Fruit fly (Drosophila melanogaster) whole organism, embryonic: Measurements from ENCODE around the gene obst-F.

ENCODE experiments used
- B-H2 ChIP-seq: fragments of 200-800 bp; sonication (Bioruptor generic); optimal IDR thresholded peaks from 2 replicates; lab custom pipeline; 2018; ENCODE audit warnings: missing biosample characterization, mild to moderate bottlenecking, missing genetic modification characterization
- CG10462 ChIP-seq: fragments of 200-800 bp; sonication (Bioruptor generic); optimal IDR thresholded peaks from 2 replicates; lab custom pipeline; 2016; ENCODE audit warnings: missing biosample characterization, missing genetic modification characterization
- CG10565 ChIP-seq: fragments of 200-800 bp; sonication (Bioruptor generic); optimal IDR thresholded peaks from 3 replicates; lab custom pipeline; 2016; ENCODE audit warnings: missing biosample characterization, mild to moderate bottlenecking, missing genetic modification characterization
- CG12659 ChIP-seq: fragments of 200-800 bp; sonication (Bioruptor generic); optimal IDR thresholded peaks from 3 replicates; lab custom pipeline; 2017; ENCODE audit warnings: mild to moderate bottlenecking, missing biosample characterization, missing genetic modification reagents, missing genetic modification characterization
- CG15011 ChIP-seq: fragments of 200-800 bp; sonication (Bioruptor generic); optimal IDR thresholded peaks from 3 replicates; lab custom pipeline; 2018; ENCODE audit warnings: missing biosample characterization, mild to moderate bottlenecking, missing genetic modification characterization
- CG15479 ChIP-seq: fragments of 200-800 bp; sonication (Bioruptor generic); optimal IDR thresholded peaks from 3 replicates; lab custom pipeline; 2019; ENCODE audit warnings: missing biosample characterization, mild to moderate bottlenecking, missing genetic modification characterization, moderate library complexity
- CG16863 ChIP-seq: fragments of 200-800 bp; sonication (Bioruptor generic); optimal IDR thresholded peaks from 3 replicates; lab custom pipeline; 2016; ENCODE audit warnings: missing biosample characterization, missing genetic modification characterization
- CG17612 ChIP-seq: fragments of 200-800 bp; sonication (Bioruptor generic); IDR thresholded peaks from 2 replicates; pipeline ENCODE4 v1.3.6; 2022; ENCODE audit warnings: missing biosample characterization, missing genetic modification characterization
- CG30431 ChIP-seq: fragments of 200-800 bp; sonication (Bioruptor generic); optimal IDR thresholded peaks from 2 replicates; lab custom pipeline; 2017; ENCODE audit warnings: missing biosample characterization, missing genetic modification characterization
- CG34376 ChIP-seq: fragments of 200-800 bp; sonication (Bioruptor generic); optimal IDR thresholded peaks from 2 replicates; lab custom pipeline; 2018; ENCODE audit warnings: missing biosample characterization, mild to moderate bottlenecking, missing genetic modification characterization
- CG3847 ChIP-seq: fragments of 200-800 bp; sonication (Bioruptor generic); IDR thresholded peaks from 2 replicates; pipeline ENCODE4 v1.3.6; 2022; ENCODE audit warnings: missing biosample characterization, missing genetic modification characterization
- CG4360 ChIP-seq: fragments of 200-800 bp; sonication (Bioruptor generic); IDR thresholded peaks from 2 replicates; pipeline ENCODE4 v1.3.6; 2022; ENCODE audit warnings: missing biosample characterization, missing genetic modification characterization
- CG4854 ChIP-seq: fragments of 200-800 bp; sonication (Bioruptor generic); optimal IDR thresholded peaks from 2 replicates; lab custom pipeline; 2016; ENCODE audit warnings: missing biosample characterization, missing genetic modification characterization, inconsistent platforms
- CG6654 ChIP-seq: fragments of 200-800 bp; sonication (Bioruptor generic); optimal IDR thresholded peaks from 2 replicates; lab custom pipeline; 2017; ENCODE audit warnings: missing biosample characterization, mild to moderate bottlenecking, missing genetic modification characterization
- CG7745 ChIP-seq: fragments of 200-800 bp; sonication (Bioruptor generic); optimal IDR thresholded peaks from 2 replicates; lab custom pipeline; 2018; ENCODE audit warnings: missing biosample characterization, mild to moderate bottlenecking, missing genetic modification characterization, moderate library complexity
- CG9215 ChIP-seq: fragments of 200-800 bp; sonication (Bioruptor generic); IDR thresholded peaks from 2 replicates; pipeline ENCODE4 v1.3.6; 2022; ENCODE audit warnings: missing biosample characterization, missing genetic modification characterization
- CG9609 ChIP-seq: fragments of 200-800 bp; sonication (Bioruptor generic); optimal IDR thresholded peaks from 3 replicates; lab custom pipeline; 2016; ENCODE audit warnings: missing biosample characterization, missing genetic modification characterization
- CG9932 ChIP-seq: fragments of 200-800 bp; sonication (Bioruptor generic); IDR thresholded peaks from 2 replicates; pipeline ENCODE4 v1.3.6; 2022; ENCODE audit warnings: missing biosample characterization, missing genetic modification characterization
- Dbx ChIP-seq: fragments of 200-800 bp; sonication (Bioruptor generic); IDR thresholded peaks from 3 replicates; pipeline ENCODE4 v1.3.6; 2022; ENCODE audit warnings: missing biosample characterization, missing genetic modification characterization
- Doc3 ChIP-seq: fragments of 200-800 bp; sonication (Bioruptor generic); IDR thresholded peaks from 3 replicates; pipeline ENCODE4 v1.3.6; 2022; ENCODE audit warnings: missing biosample characterization, missing genetic modification characterization; ENCODE audit not compliant: partially characterized antibody
- Gug ChIP-seq: fragments of 200-800 bp; sonication (Bioruptor generic); IDR thresholded peaks from 4 replicates; pipeline ENCODE4 v1.3.6; 2022; ENCODE audit warnings: missing biosample characterization, missing genetic modification characterization
- HLH3B ChIP-seq: fragments of 200-800 bp; sonication (Bioruptor generic); IDR thresholded peaks from 2 replicates; pipeline ENCODE4 v1.3.6; 2022; ENCODE audit warnings: missing biosample characterization, missing genetic modification characterization
- Hr39 ChIP-seq: fragments of >200 bp; optimal IDR thresholded peaks from 2 replicates; lab custom pipeline; 2017
- Nf-YB ChIP-seq: fragments of 200-800 bp; sonication (Bioruptor generic); optimal IDR thresholded peaks from 3 replicates; lab custom pipeline; 2019; ENCODE audit warnings: missing biosample characterization, mild to moderate bottlenecking, missing genetic modification characterization, moderate library complexity
- Ptx1 ChIP-seq: fragments of 200-800 bp; sonication (Bioruptor generic); IDR thresholded peaks from 2 replicates; pipeline ENCODE4 v1.3.6; 2022; ENCODE audit warnings: missing biosample characterization, missing genetic modification characterization
- ac ChIP-seq: fragments of 200-800 bp; sonication (Bioruptor generic); optimal IDR thresholded peaks from 3 replicates; lab custom pipeline; 2017; ENCODE audit warnings: missing biosample characterization, mild to moderate bottlenecking, missing genetic modification characterization
- bsh ChIP-seq, 2 experiments: fragments of 200-800 bp; sonication (Bioruptor generic); optimal IDR thresholded peaks; 2 replicates each; lab custom pipeline; 2017 to 2018; ENCODE audit warnings: mild to moderate bottlenecking in 2 of 2, missing biosample characterization in 2 of 2, missing genetic modification characterization in 2 of 2, moderate library complexity in 1 of 2
- btn ChIP-seq: fragments of 200-800 bp; sonication (Bioruptor generic); optimal IDR thresholded peaks from 2 replicates; lab custom pipeline; 2016; ENCODE audit warnings: missing biosample characterization, missing genetic modification characterization
- eve ChIP-seq, 2 experiments: fragments of >200 bp; optimal IDR thresholded peaks; 2 replicates each; lab custom pipeline; 2017; ENCODE audit warnings: missing biosample characterization in 2 of 2, missing genetic modification characterization in 2 of 2
- grau ChIP-seq: fragments of 200-800 bp; optimal IDR thresholded peaks from 3 replicates; lab custom pipeline; 2019; ENCODE audit warnings: missing biosample characterization, mild to moderate bottlenecking, missing genetic modification characterization, moderate library complexity
- grn ChIP-seq: fragments of 200-800 bp; sonication (Bioruptor generic); optimal IDR thresholded peaks from 3 replicates; lab custom pipeline; 2017; ENCODE audit warnings: missing biosample characterization, missing genetic modification characterization
- kay ChIP-seq: fragments of 200-800 bp; sonication (Bioruptor generic); optimal IDR thresholded peaks from 2 replicates; lab custom pipeline; 2016; ENCODE audit warnings: missing biosample characterization, missing genetic modification characterization
- lilli ChIP-seq: fragments of 200-800 bp; sonication (Bioruptor generic); optimal IDR thresholded peaks from 3 replicates; lab custom pipeline; 2016; ENCODE audit warnings: missing biosample characterization, missing genetic modification characterization
- lov ChIP-seq, 2 experiments: fragments of 200-800 bp in 1 of 2; fragments of >200 bp in 1 of 2; sonication (Bioruptor generic) in 1 of 2; IDR thresholded peaks in 1 of 2; optimal IDR thresholded peaks in 1 of 2; 2 replicates in 1 of 2; 3 replicates in 1 of 2; pipeline versions ENCODE4 v1.3.6 to Lab custom; 2017 to 2022; ENCODE audit warnings: missing biosample characterization in 1 of 2, missing genetic modification characterization in 1 of 2
- luna ChIP-seq: fragments of 200-800 bp; sonication (Bioruptor generic); optimal IDR thresholded peaks from 2 replicates; lab custom pipeline; 2016; ENCODE audit warnings: missing biosample characterization, missing genetic modification characterization
- odd ChIP-seq: fragments of 200-800 bp; sonication (Bioruptor generic); optimal IDR thresholded peaks from 2 replicates; lab custom pipeline; 2017; ENCODE audit warnings: missing biosample characterization, mild to moderate bottlenecking, missing genetic modification characterization
- onecut ChIP-seq: fragments of 200-800 bp; sonication (Bioruptor generic); IDR thresholded peaks from 2 replicates; pipeline ENCODE4 v1.3.6; 2022; ENCODE audit warnings: missing biosample characterization, missing genetic modification characterization
- p53 ChIP-seq: fragments of 200-800 bp; sonication (Bioruptor generic); optimal IDR thresholded peaks from 2 replicates; lab custom pipeline; 2016; ENCODE audit warnings: missing biosample characterization, missing genetic modification characterization
- pzg ChIP-seq: fragments of 200-800 bp; sonication (Bioruptor generic); optimal IDR thresholded peaks from 3 replicates; lab custom pipeline; 2018; ENCODE audit warnings: missing biosample characterization, mild to moderate bottlenecking, missing genetic modification characterization, moderate library complexity
- sens-2 ChIP-seq: fragments of 200-800 bp; sonication (Bioruptor generic); IDR thresholded peaks from 2 replicates; pipeline ENCODE4 v1.3.6; 2022; ENCODE audit warnings: missing biosample characterization, missing genetic modification characterization
- seq ChIP-seq: fragments of 200-800 bp; sonication (Bioruptor generic); IDR thresholded peaks from 2 replicates; pipeline ENCODE4 v1.3.6; 2022; ENCODE audit warnings: missing biosample characterization, missing genetic modification characterization
- sisA ChIP-seq: fragments of 200-800 bp; sonication (Bioruptor generic); IDR thresholded peaks from 2 replicates; pipeline ENCODE4 v1.3.6; 2022; ENCODE audit warnings: missing biosample characterization, missing genetic modification characterization
- so ChIP-seq: fragments of 200-800 bp; sonication (Bioruptor generic); IDR thresholded peaks from 3 replicates; pipeline ENCODE4 v1.3.6; 2022; ENCODE audit warnings: missing biosample characterization, missing genetic modification characterization
- sob ChIP-seq: fragments of 200-800 bp; sonication (Bioruptor generic); IDR thresholded peaks from 2 replicates; pipeline ENCODE4 v1.3.6; 2022; ENCODE audit warnings: missing biosample characterization, missing genetic modification characterization
- tna ChIP-seq: fragments of 200-800 bp; sonication (Bioruptor generic); IDR thresholded peaks from 2 replicates; pipeline ENCODE4 v1.3.6; 2022; ENCODE audit warnings: missing biosample characterization, missing genetic modification characterization; ENCODE audit not compliant: partially characterized antibody
- tup ChIP-seq: fragments of 200-800 bp; sonication (Bioruptor generic); optimal IDR thresholded peaks from 2 replicates; lab custom pipeline; 2016; ENCODE audit warnings: missing biosample characterization, mild to moderate bottlenecking, missing genetic modification characterization, moderate library complexity
- unc-4 ChIP-seq: fragments of 200-800 bp; sonication (Bioruptor generic); IDR thresholded peaks from 2 replicates; pipeline ENCODE4 v1.3.6; 2022; ENCODE audit warnings: missing biosample characterization, missing genetic modification characterization; ENCODE audit not compliant: partially characterized antibody
- unpg ChIP-seq: fragments of 200-800 bp; sonication (Bioruptor generic); optimal IDR thresholded peaks from 3 replicates; lab custom pipeline; 2018; ENCODE audit warnings: missing biosample characterization, mild to moderate bottlenecking, missing genetic modification characterization, moderate library complexity
- vfl ChIP-seq: fragments of 200-800 bp; sonication (Bioruptor generic); optimal IDR thresholded peaks from 2 replicates; lab custom pipeline; 2016; ENCODE audit warnings: missing biosample characterization, missing genetic modification characterization
- wdn ChIP-seq: fragments of 200-800 bp; sonication (Bioruptor generic); IDR thresholded peaks from 2 replicates; pipeline ENCODE4 v1.3.6; 2022; ENCODE audit warnings: missing biosample characterization, missing genetic modification characterization

obst-F gene

DNA sequence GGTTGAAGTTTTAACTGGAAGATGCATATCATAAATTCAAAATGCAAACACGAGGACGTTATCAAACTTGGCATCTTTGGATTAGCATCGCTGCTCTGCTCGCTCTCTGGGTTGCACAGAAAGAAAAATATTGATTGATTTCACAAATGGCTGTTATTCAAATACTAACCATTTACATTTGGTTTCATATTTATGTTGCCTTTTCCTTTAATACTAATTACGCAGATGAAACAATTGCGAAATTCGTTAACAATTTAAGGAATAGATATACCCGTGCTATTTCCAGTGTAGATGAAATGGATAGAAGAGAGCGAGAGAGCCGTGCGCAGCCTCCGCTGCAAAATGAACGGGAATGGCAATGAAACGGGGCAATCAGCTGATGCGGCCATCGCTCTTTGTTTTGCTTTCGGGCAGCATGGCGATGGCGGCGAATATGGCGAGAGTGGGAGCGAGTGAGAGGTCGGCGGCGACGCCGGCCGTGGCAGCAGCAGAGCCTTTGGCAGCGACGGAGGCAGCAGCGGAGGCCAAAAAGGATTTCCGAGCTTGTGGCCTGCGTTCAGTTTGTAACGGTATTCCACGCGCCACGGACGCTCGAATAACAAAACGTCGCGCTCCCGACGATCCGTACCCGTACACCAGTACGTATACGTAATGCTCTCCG, 46.2 kb upstream of the obst-F start, which contains the start of gene rdgC (continued):
- TF ChIP-seq odd (GFP tag; lab: Kevin White, UChicago), result peak; percentile 89
- peak; percentile 92 for TF ChIP-seq CG16863 (GFP tag; lab: Kevin White, UChicago)
- TF ChIP-seq vfl (GFP tag; lab: Kevin White, UChicago), result peak; percentile 82
- peak; percentile 77 for TF ChIP-seq CG30431 (GFP tag; lab: Kevin White, UChicago)
- TF ChIP-seq CG9609 (GFP tag; lab: Kevin White, UChicago), result peak; percentile 96
- TF ChIP-seq Nf-YB (GFP tag; lab: Kevin White, UChicago), result peak; percentile 80
- peak; percentile 96 for TF ChIP-seq lilli (GFP tag; lab: Kevin White, UChicago)
- peak; percentile 66 for TF ChIP-seq B-H2 (GFP tag; lab: Kevin White, UChicago)
- no peak for TF ChIP-seq Doc3 (GFP tag; lab: Robert Waterston, UW)
- TF ChIP-seq eve (GFP tag; optimal IDR thresholded peaks at IDR 0.05; lab: Kevin White, UChicago), result no peak
- peak; percentile 17 for TF ChIP-seq pzg (GFP tag; lab: Kevin White, UChicago)
- TF ChIP-seq CG10565 (GFP tag; lab: Kevin White, UChicago), result peak; percentile 68
- no peak for TF ChIP-seq CG15479
- TF ChIP-seq CG6654 (GFP tag; lab: Kevin White, UChicago), result peak; percentile 75
- no peak for TF ChIP-seq Hr39 (lab: Kevin White, UChicago)
- peak; percentile 89 for TF ChIP-seq grn (GFP tag; lab: Kevin White, UChicago)
- TF ChIP-seq Dbx (GFP tag; lab: Robert Waterston, UW), result peak; percentile 98
- TF ChIP-seq tna (GFP tag; lab: Robert Waterston, UW), result no peak
- TF ChIP-seq sob (GFP tag; lab: Robert Waterston, UW), result peak; percentile 97
- peak; percentile 22 for TF ChIP-seq ac (GFP tag; lab: Kevin White, UChicago)
- peak; percentile 94 for TF ChIP-seq grau (tag; lab: Kevin White, UChicago)
- TF ChIP-seq unpg (GFP tag; lab: Kevin White, UChicago), result peak; percentile 97
- peak; percentile 91 for TF ChIP-seq Gug (GFP tag; lab: Robert Waterston, UW)
- peak; percentile 88 for TF ChIP-seq CG10462 (GFP tag; lab: Kevin White, UChicago)
- peak; percentile 95 for TF ChIP-seq sisA (GFP tag; lab: Robert Waterston, UW)
- no peak for TF ChIP-seq lov (optimal IDR thresholded peaks at IDR 0.05; lab: Kevin White, UChicago)
- peak; percentile 91 for TF ChIP-seq lov (GFP tag; IDR thresholded peaks at IDR 0.05; lab: Robert Waterston, UW)
- TF ChIP-seq CG3847 (GFP tag; lab: Robert Waterston, UW), result peak; percentile 94
- TF ChIP-seq kay (GFP tag; lab: Kevin White, UChicago), result peak; percentile 91
- TF ChIP-seq so (GFP tag; lab: Robert Waterston, UW), result peak; percentile 96
- TF ChIP-seq luna (GFP tag; lab: Kevin White, UChicago), result peak; percentile 86
- TF ChIP-seq btn (GFP tag; lab: Kevin White, UChicago), result peak; percentile 95
- TF ChIP-seq CG4360 (GFP tag; lab: Robert Waterston, UW), result peak; percentile 80
- TF ChIP-seq onecut (GFP tag; lab: Robert Waterston, UW), result peak; percentile 92
- peak; percentile 89 for TF ChIP-seq p53 (GFP tag; lab: Kevin White, UChicago)
- TF ChIP-seq tup, result peak; percentile 88
- peak; percentile 95 for TF ChIP-seq seq
- TF ChIP-seq wdn (GFP tag; lab: Robert Waterston, UW), result peak; percentile 92
- peak; percentile 96 for TF ChIP-seq Ptx1 (GFP tag; lab: Robert Waterston, UW)
- peak; percentile 97 for TF ChIP-seq HLH3B (GFP tag; lab: Robert Waterston, UW)
- TF ChIP-seq CG17612 (GFP tag; lab: Robert Waterston, UW), result peak; percentile 89
- peak; percentile 88 for TF ChIP-seq sens-2 (GFP tag; lab: Robert Waterston, UW)
- TF ChIP-seq CG9932 (GFP tag; lab: Robert Waterston, UW), result peak; percentile 89
- 0 out of 2 replicates have a peak, but pooled peaks have one; percentile 28 for TF ChIP-seq unc-4 (GFP tag; lab: Robert Waterston, UW)
- TF ChIP-seq CG9215 (GFP tag; lab: Robert Waterston, UW), result peak; percentile 92
- peak; percentile 94 for TF ChIP-seq CG4854 (GFP tag; lab: Kevin White, UChicago)
- TF ChIP-seq CG7745 (tag; lab: Kevin White, UChicago), result no peak
- TF ChIP-seq CG12659 (GFP tag; lab: Kevin White, UChicago), result peak; percentile 96
- peak; percentile 95 for TF ChIP-seq CG15011 (GFP tag; lab: Kevin White, UChicago)
- TF ChIP-seq bsh (GFP tag; optimal IDR thresholded peaks at IDR 0.05; lab: Kevin White, UChicago), result peak in 1 of 2 experiments; percentile 91
- TF ChIP-seq CG34376 (GFP tag; lab: Kevin White, UChicago), result peak; percentile 76
